Fruit fly (Drosophila melanogaster): ENCODE data around the gene MED6.

DNA sequence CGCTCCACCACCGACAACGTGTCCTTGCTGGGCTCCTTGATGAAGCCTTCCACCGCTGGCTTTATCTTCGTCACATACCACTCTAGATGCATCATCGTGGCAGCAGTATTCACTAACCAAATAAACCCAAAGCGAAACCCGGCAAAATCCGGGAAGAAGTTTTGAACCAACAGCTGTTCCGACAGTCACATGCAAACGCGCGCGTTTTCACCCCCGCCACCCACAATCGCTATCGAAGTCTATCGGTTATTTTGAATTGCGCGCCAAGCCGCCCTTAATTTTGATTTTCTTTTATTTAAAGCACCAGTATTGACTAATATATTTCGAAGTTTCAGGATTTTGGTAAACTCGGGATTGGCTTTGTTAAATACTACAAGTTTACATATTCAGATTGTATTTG, 14.3 kb downstream of the MED6 start, which contains the start of gene Tti1:
- TF ChIP-seq CG2678 (tag; optimal IDR thresholded peaks at IDR 0.05) (no peak), ranshi (GFP tag; IDR thresholded peaks at IDR 0.05) (no peak), kni (GFP tag; optimal IDR thresholded peaks at IDR 0.05) (no peak), Oaz (GFP tag; IDR thresholded peaks at IDR 0.05) (no peak), CTCF (GFP tag; optimal IDR thresholded peaks at IDR 0.05) (no peak), insv (GFP tag; optimal IDR thresholded peaks at IDR 0.05) (no peak), BtbVII (GFP tag; optimal IDR thresholded peaks at IDR 0.05) (no peak), Kr (GFP tag; optimal IDR thresholded peaks at IDR 0.05) (no peak), CG8388 (GFP tag; optimal IDR thresholded peaks at IDR 0.05) (no peak), CG9437 (GFP tag; optimal IDR thresholded peaks at IDR 0.05) (no peak), ab (GFP tag; optimal IDR thresholded peaks at IDR 0.05) (no peak)
